Fruit fly (Drosophila melanogaster): ENCODE data around the gene CG12535.
A peak's percentile ranks its signal among the peaks of the same experiment; 100 is the strongest.

The CG12535 gene

dm6 chrX:3379364-3379983, 69.3 kb downstream of the CG12535 start (continued):
- peak in 1 of 2 experiments; percentile 18 for TF ChIP-seq Hr51 (GFP tag; optimal IDR thresholded peaks at IDR 0.05)
- no peak for TF ChIP-seq sug (tag; optimal IDR thresholded peaks at IDR 0.05)
- no peak for TF ChIP-seq CG7839 (tag; optimal IDR thresholded peaks at IDR 0.05)
- TF ChIP-seq CG13894 (tag; optimal IDR thresholded peaks at IDR 0.05), result peak; percentile 44
- TF ChIP-seq inv (GFP tag; IDR thresholded peaks at IDR 0.05; ENCODE audit: partially characterized antibody), result no peak
- TF ChIP-seq CG10654 (GFP tag; optimal IDR thresholded peaks at IDR 0.05), result no peak
- no peak for TF ChIP-seq CG6254 (GFP tag; optimal IDR thresholded peaks at IDR 0.05)
- no peak for TF ChIP-seq Nf-YB (GFP tag; optimal IDR thresholded peaks at IDR 0.05)
- peak; percentile 45 for TF ChIP-seq scrt (GFP tag; optimal IDR thresholded peaks at IDR 0.05)
- no peak for TF ChIP-seq schlank (tag; optimal IDR thresholded peaks at IDR 0.05)
- TF ChIP-seq sd (tag; optimal IDR thresholded peaks at IDR 0.05), result peak; percentile 13
- TF ChIP-seq CG11504 (tag; optimal IDR thresholded peaks at IDR 0.05), result peak; percentile 96
- no peak for TF ChIP-seq CG18011 (GFP tag; optimal IDR thresholded peaks at IDR 0.05)
- peak; percentile 89 for TF ChIP-seq sqz (GFP tag; optimal IDR thresholded peaks at IDR 0.05)
- TF ChIP-seq CG1233 (GFP tag; optimal IDR thresholded peaks at IDR 0.05), result no peak
- no peak for TF ChIP-seq ttk (GFP tag; IDR thresholded peaks at IDR 0.05)
- no peak for TF ChIP-seq lmd (GFP tag; IDR thresholded peaks at IDR 0.05)
- TF ChIP-seq ato (GFP tag; IDR thresholded peaks at IDR 0.05; ENCODE audit: partially characterized antibody), result no peak
- TF ChIP-seq ems (GFP tag; optimal IDR thresholded peaks at IDR 0.05), result no peak
- no peak for TF ChIP-seq E2f1 (GFP tag; IDR thresholded peaks at IDR 0.05)
- TF ChIP-seq Lim3 (GFP tag; IDR thresholded peaks at IDR 0.05), result no peak
- peak; percentile 91 for TF ChIP-seq cwo (GFP tag; optimal IDR thresholded peaks at IDR 0.05)
- no peak for TF ChIP-seq tio (GFP tag; optimal IDR thresholded peaks at IDR 0.05)
- TF ChIP-seq dm (GFP tag; optimal IDR thresholded peaks at IDR 0.05), result no peak
- TF ChIP-seq Hey (tag; optimal IDR thresholded peaks at IDR 0.05), result peak; percentile 36
- peak; percentile 95 for TF ChIP-seq abd-A (tag; optimal IDR thresholded peaks at IDR 0.05)
- TF ChIP-seq CG4730 (GFP tag; IDR thresholded peaks at IDR 0.05), result no peak
- TF ChIP-seq zf30C (GFP tag; optimal IDR thresholded peaks at IDR 0.05), result no peak
- TF ChIP-seq CG11247 (GFP tag; IDR thresholded peaks at IDR 0.05), result no peak
- TF ChIP-seq CG14050 (GFP tag; IDR thresholded peaks at IDR 0.05), result no peak
- TF ChIP-seq fd102C (GFP tag; optimal IDR thresholded peaks at IDR 0.05), result no peak
- peak in 1 of 2 experiments; percentile 44 for TF ChIP-seq Trl (optimal IDR thresholded peaks at IDR 0.05)
- no peak for TF ChIP-seq Trl (GFP tag; optimal IDR thresholded peaks at IDR 0.05)
- no peak for TF ChIP-seq CG32772 (GFP tag; IDR thresholded peaks at IDR 0.05)
- no peak for TF ChIP-seq br (optimal IDR thresholded peaks at IDR 0.05)
- no peak for TF ChIP-seq MBD-R2 (GFP tag; IDR thresholded peaks at IDR 0.05)
- peak; percentile 75; the same call in 3 of the 4 replicates for TF ChIP-seq chinmo (GFP tag; IDR thresholded peaks at IDR 0.05; ENCODE audit: partially characterized antibody)
- TF ChIP-seq Sry-δ (GFP tag; optimal IDR thresholded peaks at IDR 0.05), result no peak
- no peak for TF ChIP-seq sr (GFP tag; IDR thresholded peaks at IDR 0.05)
- no peak for TF ChIP-seq E2f2 (GFP tag; IDR thresholded peaks at IDR 0.05)
- TF ChIP-seq CG34376 (GFP tag; optimal IDR thresholded peaks at IDR 0.05), result peak; percentile 26
- peak; percentile 85 for TF ChIP-seq Adf1 (GFP tag; IDR thresholded peaks at IDR 0.05)
- TF ChIP-seq vvl (GFP tag; IDR thresholded peaks at IDR 0.05), result no peak
- TF ChIP-seq CG33557 (GFP tag; optimal IDR thresholded peaks at IDR 0.05), result no peak
- no peak for TF ChIP-seq pb (GFP tag; optimal IDR thresholded peaks at IDR 0.05)
- TF ChIP-seq CG4854 (GFP tag; optimal IDR thresholded peaks at IDR 0.05), result no peak
- TF ChIP-seq ken (GFP tag; IDR thresholded peaks at IDR 0.05), result no peak
- TF ChIP-seq ftz-f1 (GFP tag; optimal IDR thresholded peaks at IDR 0.05), result peak; percentile 91
- TF ChIP-seq CG16815 (GFP tag; optimal IDR thresholded peaks at IDR 0.05), result no peak
- TF ChIP-seq CG10366 (GFP tag; IDR thresholded peaks at IDR 0.05), result no peak
- TF ChIP-seq CG17361 (GFP tag; IDR thresholded peaks at IDR 0.05), result no peak
